Fruit fly (Drosophila melanogaster) whole organism, wandering third instar larva: Measurements from ENCODE around the gene CG14556.

ENCODE experiments used
- Abd-B ChIP-seq: fragments of >200 bp; optimal IDR thresholded peaks from 2 replicates; lab custom pipeline; 2017; ENCODE audit warnings: missing biosample characterization, missing genetic modification characterization
- CG32264 ChIP-seq: fragments of 200-800 bp; sonication (Bioruptor generic); optimal IDR thresholded peaks from 2 replicates; lab custom pipeline; 2016; ENCODE audit warnings: missing biosample characterization, missing genetic modification characterization
- CG9705 ChIP-seq: fragments of 200-800 bp; sonication (Bioruptor generic); optimal IDR thresholded peaks from 2 replicates; lab custom pipeline; 2018; ENCODE audit warnings: missing biosample characterization, mild to moderate bottlenecking, missing genetic modification characterization
- CrebA ChIP-seq: fragments of 200-800 bp; sonication (Bioruptor generic); optimal IDR thresholded peaks from 2 replicates; lab custom pipeline; 2016; ENCODE audit warnings: missing biosample characterization, mild to moderate bottlenecking, missing genetic modification characterization, borderline replicate concordance
- Dfd ChIP-seq: fragments of >200 bp; optimal IDR thresholded peaks from 2 replicates; lab custom pipeline; 2017; ENCODE audit warnings: missing biosample characterization, missing genetic modification characterization
- Dif ChIP-seq: fragments of 200-275, 200-300 bp; sonication (Bioruptor generic); optimal IDR thresholded peaks from 2 replicates; lab custom pipeline; 2018; ENCODE audit warnings: missing biosample characterization, missing genetic modification characterization; ENCODE audit not compliant: partially characterized antibody
- GATAd ChIP-seq: sonication (Bioruptor generic); optimal IDR thresholded peaks from 2 replicates; lab custom pipeline; 2016; ENCODE audit warnings: missing biosample characterization, missing genetic modification characterization
- HLH106 ChIP-seq: fragments of 200-800 bp; optimal IDR thresholded peaks from 3 replicates; lab custom pipeline; 2019; ENCODE audit warnings: missing biosample characterization, mild to moderate bottlenecking, missing genetic modification characterization, moderate library complexity
- Hnf4 ChIP-seq: fragments of 200-800 bp; sonication (Bioruptor generic); optimal IDR thresholded peaks from 2 replicates; lab custom pipeline; 2016; ENCODE audit warnings: missing biosample characterization, mild to moderate bottlenecking, missing genetic modification characterization
- Hr78 ChIP-seq: fragments of >200 bp; optimal IDR thresholded peaks from 2 replicates; lab custom pipeline; 2017; ENCODE audit warnings: missing biosample characterization, missing genetic modification characterization
- Hr83 ChIP-seq: fragments of 200-300 bp; sonication (Bioruptor generic); optimal IDR thresholded peaks from 2 replicates; lab custom pipeline; 2016; ENCODE audit warnings: missing biosample characterization, mild to moderate bottlenecking, missing genetic modification characterization, moderate library complexity; ENCODE audit not compliant: poor library complexity, severe bottlenecking
- Jra ChIP-seq: sonication (Bioruptor generic); optimal IDR thresholded peaks from 2 replicates; lab custom pipeline; 2016; ENCODE audit warnings: missing biosample characterization, missing genetic modification characterization
- Mio ChIP-seq: sonication (Bioruptor generic); optimal IDR thresholded peaks from 2 replicates; lab custom pipeline; 2016; ENCODE audit warnings: missing biosample characterization, missing genetic modification characterization
- Myc ChIP-seq: fragments of >200 bp; optimal IDR thresholded peaks from 2 replicates; lab custom pipeline; 2017
- N ChIP-seq: fragments of >200 bp; optimal IDR thresholded peaks from 2 replicates; lab custom pipeline; 2018; ENCODE audit warnings: missing biosample characterization, missing external identifiers, missing genetic modification characterization
- OdsH ChIP-seq: fragments of 200-800 bp; sonication (Bioruptor generic); optimal IDR thresholded peaks from 2 replicates; lab custom pipeline; 2016; ENCODE audit warnings: missing biosample characterization, mild to moderate bottlenecking, missing genetic modification characterization
- Rel ChIP-seq, 2 experiments: fragments of 200-800 bp; sonication (Bioruptor generic) in 1 of 2; optimal IDR thresholded peaks; 2 replicates in 1 of 2; 3 replicates in 1 of 2; lab custom pipeline; 2016 to 2019; ENCODE audit warnings: mild to moderate bottlenecking in 2 of 2, missing biosample characterization in 2 of 2, missing genetic modification characterization in 2 of 2, moderate library complexity in 1 of 2
- Sp1 ChIP-seq: fragments of 200-800 bp; sonication (Bioruptor generic); optimal IDR thresholded peaks from 3 replicates; lab custom pipeline; 2019; ENCODE audit warnings: missing biosample characterization, mild to moderate bottlenecking, missing genetic modification characterization, moderate library complexity
- Vsx2 ChIP-seq: fragments of 200-300, 225-300 bp; sonication (Bioruptor generic); optimal IDR thresholded peaks from 2 replicates; lab custom pipeline; 2018; ENCODE audit warnings: missing biosample characterization, missing genetic modification characterization; ENCODE audit not compliant: partially characterized antibody
- br ChIP-seq: fragments of 200-800 bp; sonication (Bioruptor generic); optimal IDR thresholded peaks from 2 replicates; lab custom pipeline; 2016; ENCODE audit warnings: missing biosample characterization, missing genetic modification characterization
- brk ChIP-seq: fragments of 200-800 bp; sonication (Bioruptor generic); optimal IDR thresholded peaks from 2 replicates; lab custom pipeline; 2016; ENCODE audit warnings: missing biosample characterization, mild to moderate bottlenecking, missing genetic modification characterization
- dl ChIP-seq, 2 experiments: fragments of 175-275, 200-275 bp in 1 of 2; fragments of 200-275 bp in 1 of 2; sonication (Bioruptor generic); optimal IDR thresholded peaks; lab custom pipeline; 2018; ENCODE audit warnings: mild to moderate bottlenecking in 2 of 2, missing biosample characterization in 2 of 2, missing genetic modification characterization in 2 of 2, moderate library complexity in 2 of 2; ENCODE audit not compliant: partially characterized antibody in 2 of 2, insufficient read depth in 1 of 2
- dmrt93B ChIP-seq: fragments of 200-800 bp; sonication (Bioruptor generic); optimal IDR thresholded peaks from 2 replicates; lab custom pipeline; 2018; ENCODE audit warnings: missing biosample characterization, mild to moderate bottlenecking, missing genetic modification characterization
- dsf ChIP-seq: sonication (Bioruptor generic); optimal IDR thresholded peaks from 2 replicates; lab custom pipeline; 2016; ENCODE audit warnings: missing biosample characterization, missing genetic modification characterization, borderline replicate concordance
- ey ChIP-seq: fragments of 200-800 bp; sonication (Bioruptor generic); optimal IDR thresholded peaks from 2 replicates; lab custom pipeline; 2016; ENCODE audit warnings: missing biosample characterization, missing genetic modification characterization
- foxo ChIP-seq, 2 experiments: fragments of 200-800 bp; sonication (Bioruptor generic); optimal IDR thresholded peaks; 2 replicates in 1 of 2; 3 replicates in 1 of 2; lab custom pipeline; 2016 to 2017; ENCODE audit warnings: missing biosample characterization in 2 of 2, missing genetic modification characterization in 2 of 2
- fru ChIP-seq: fragments of 200-800 bp; sonication (Bioruptor generic); optimal IDR thresholded peaks from 3 replicates; lab custom pipeline; 2016; ENCODE audit warnings: missing biosample characterization, mild to moderate bottlenecking, missing genetic modification characterization
- h ChIP-seq: fragments of 200-800 bp; sonication (Bioruptor generic); optimal IDR thresholded peaks from 3 replicates; lab custom pipeline; 2016; ENCODE audit warnings: missing biosample characterization, mild to moderate bottlenecking, missing genetic modification characterization
- jim ChIP-seq: fragments of 175-275, 200-325 bp; sonication (Bioruptor generic); optimal IDR thresholded peaks from 2 replicates; lab custom pipeline; 2016; ENCODE audit warnings: missing biosample characterization, mild to moderate bottlenecking, missing genetic modification characterization
- lola ChIP-seq: fragments of >200 bp; optimal IDR thresholded peaks from 2 replicates; lab custom pipeline; 2017; ENCODE audit warnings: missing biosample characterization, missing genetic modification characterization
- pan ChIP-seq: fragments of >200 bp; optimal IDR thresholded peaks from 2 replicates; lab custom pipeline; 2017
- psq ChIP-seq: fragments of 200-800 bp; sonication (Bioruptor generic); optimal IDR thresholded peaks from 3 replicates; lab custom pipeline; 2017; ENCODE audit warnings: missing biosample characterization, mild to moderate bottlenecking, missing genetic modification characterization, moderate library complexity
- rgr ChIP-seq: fragments of 200-800 bp; sonication (Bioruptor generic); optimal IDR thresholded peaks from 3 replicates; lab custom pipeline; 2016; ENCODE audit warnings: missing biosample characterization, mild to moderate bottlenecking, missing genetic modification characterization
- sage ChIP-seq: fragments of 200-800 bp; sonication (Bioruptor generic); optimal IDR thresholded peaks from 2 replicates; lab custom pipeline; 2016; ENCODE audit warnings: missing biosample characterization, mild to moderate bottlenecking, missing genetic modification characterization
- sv ChIP-seq: fragments of 200-800 bp; sonication (Bioruptor generic); optimal IDR thresholded peaks from 3 replicates; lab custom pipeline; 2016; ENCODE audit warnings: missing biosample characterization, missing genetic modification characterization
- tai ChIP-seq: sonication (Bioruptor generic); optimal IDR thresholded peaks from 2 replicates; lab custom pipeline; 2016; ENCODE audit warnings: missing biosample characterization, missing genetic modification characterization
- usp ChIP-seq: fragments of >200 bp; optimal IDR thresholded peaks from 2 replicates; lab custom pipeline; 2017; ENCODE audit warnings: missing biosample characterization, missing genetic modification characterization
- woc ChIP-seq: sonication (Bioruptor generic); optimal IDR thresholded peaks from 2 replicates; lab custom pipeline; 2016; ENCODE audit warnings: missing biosample characterization, mild to moderate bottlenecking, missing genetic modification characterization

CG14556 gene

dm6 chr3R:26103440-26103839 lies 23.0 kb upstream of the CG14556 start:
- TF ChIP-seq Myc (lab: Kevin White, UChicago), result peak; percentile 31
- TF ChIP-seq lola (GFP tag; lab: Kevin White, UChicago), result peak; percentile 42
- TF ChIP-seq N (GFP tag; lab: Kevin White, UChicago), result peak; percentile 37
- TF ChIP-seq Hr78 (GFP tag; lab: Kevin White, UChicago), result no peak

dm6 chr3R:26104302-26105140 lies 21.9 kb upstream of the CG14556 start:
- TF ChIP-seq Sp1 (GFP tag; lab: Kevin White, UChicago) (peak; percentile 83), usp (GFP tag; lab: Kevin White, UChicago) (no peak), OdsH (GFP tag; lab: Kevin White, UChicago) (peak; percentile 82), pan (lab: Kevin White, UChicago) (no peak), Myc (lab: Kevin White, UChicago) (no peak), Dif (GFP tag; lab: Kevin White, UChicago) (no peak), psq (GFP tag; lab: Kevin White, UChicago) (peak; percentile 76), Mio (no peak), woc (GFP tag; lab: Kevin White, UChicago) (peak; percentile 49), CG32264 (GFP tag; lab: Kevin White, UChicago) (no peak), h (GFP tag; lab: Kevin White, UChicago) (peak; percentile 87), Rel (GFP tag; optimal IDR thresholded peaks at IDR 0.05; lab: Kevin White, UChicago) (no peak), Rel (tag; optimal IDR thresholded peaks at IDR 0.05; lab: Kevin White, UChicago) (peak; percentile 70), Hr83 (GFP tag; lab: Kevin White, UChicago) (no peak), CG9705 (GFP tag; lab: Kevin White, UChicago) (no peak), dmrt93B (GFP tag; lab: Kevin White, UChicago) (peak; percentile 52), dl (GFP tag; optimal IDR thresholded peaks at IDR 0.05; lab: Kevin White, UChicago; ENCODE audit: insufficient read depth in 1 of 2, partially characterized antibody in 2 of 2) (no peak), fru (peak; percentile 85), Dfd (GFP tag; lab: Kevin White, UChicago) (peak; percentile 8), GATAd (GFP tag; lab: Kevin White, UChicago) (no peak), Hnf4 (GFP tag; lab: Kevin White, UChicago) (peak; percentile 71), dsf (GFP tag; lab: Kevin White, UChicago) (no peak), foxo (GFP tag; optimal IDR thresholded peaks at IDR 0.05; lab: Kevin White, UChicago) (peak in 1 of 2 experiments; percentile 86), br (peak; percentile 69), Vsx2 (GFP tag; lab: Kevin White, UChicago) (no peak), jim (peak; percentile 54), Abd-B (GFP tag; lab: Kevin White, UChicago) (no peak), brk (GFP tag; lab: Kevin White, UChicago) (peak; percentile 59), tai (GFP tag; lab: Kevin White, UChicago) (peak; percentile 55), CrebA (GFP tag; lab: Kevin White, UChicago) (no peak), ey (peak; percentile 66), HLH106 (tag; lab: Kevin White, UChicago) (peak; percentile 79), Jra (GFP tag; lab: Kevin White, UChicago) (peak; percentile 58), N (GFP tag; lab: Kevin White, UChicago) (no peak), sage (GFP tag; lab: Kevin White, UChicago) (no peak), rgr (GFP tag; lab: Kevin White, UChicago) (peak; percentile 78), Hr78 (GFP tag; lab: Kevin White, UChicago) (no peak), lola (GFP tag; lab: Kevin White, UChicago) (no peak), sv (GFP tag; lab: Kevin White, UChicago) (no peak)
- TF ChIP-seq, all 38 proteins: peak for 19
